Worm (Caenorhabditis elegans) whole organism, L1 larva: ENCODE measurements around the gene F46B6.5.

ENCODE experiments used
- aly-2 ChIP-seq: fragments of 150-350 bp; optimal IDR thresholded peaks from 2 replicates; lab custom pipeline; 2014; ENCODE audit warnings: missing biosample characterization, missing genetic modification characterization
- ama-1 ChIP-seq: fragments of 150-350 bp; optimal IDR thresholded peaks from 2 replicates; lab custom pipeline; 2014
- elt-2 ChIP-seq: sonication (generic microtip); optimal IDR thresholded peaks from 2 replicates; lab custom pipeline; 2016; ENCODE audit warnings: missing genetic modification characterization, mild to moderate bottlenecking, inconsistent platforms, missing compliant biosample characterization, missing genetic modification reagents
- jun-1 ChIP-seq: fragments of 150-350 bp; optimal IDR thresholded peaks from 2 replicates; lab custom pipeline; 2014; ENCODE audit warnings: missing biosample characterization, missing genetic modification reagents, missing genetic modification characterization
- nhr-11 ChIP-seq: fragments of 150-350 bp; optimal IDR thresholded peaks from 2 replicates; lab custom pipeline; 2014; ENCODE audit warnings: missing biosample characterization, missing genetic modification characterization
- nhr-12 ChIP-seq: sonication (generic microtip); optimal IDR thresholded peaks from 2 replicates; lab custom pipeline; 2017; ENCODE audit warnings: missing biosample characterization, missing genetic modification characterization
- nhr-77 ChIP-seq: fragments of 150-350 bp; optimal IDR thresholded peaks from 2 replicates; lab custom pipeline; 2014; ENCODE audit warnings: missing biosample characterization, missing genetic modification characterization
- pax-3 ChIP-seq: fragments of 200-800 bp; sonication (Bioruptor generic); optimal IDR thresholded peaks from 2 replicates; lab custom pipeline; 2018; ENCODE audit warnings: mild to moderate bottlenecking, missing genetic modification characterization, moderate library complexity, missing compliant biosample characterization
- skn-1 ChIP-seq: fragments of 150-350 bp; optimal IDR thresholded peaks from 2 replicates; lab custom pipeline; 2014; ENCODE audit warnings: missing biosample characterization, missing genetic modification characterization
- unc-86 ChIP-seq: sonication (generic microtip); optimal IDR thresholded peaks from 2 replicates; lab custom pipeline; 2016; ENCODE audit warnings: missing genetic modification characterization, missing compliant biosample characterization
- vab-15 ChIP-seq: sonication (generic microtip); optimal IDR thresholded peaks from 2 replicates; lab custom pipeline; 2017; ENCODE audit warnings: missing genotype, mild to moderate bottlenecking, missing genetic modification characterization, missing compliant biosample characterization
- zip-4 ChIP-seq: fragments of 200-800 bp; sonication (Bioruptor generic); optimal IDR thresholded peaks from 2 replicates; lab custom pipeline; 2018; ENCODE audit warnings: mild to moderate bottlenecking, missing genetic modification characterization, moderate library complexity, missing compliant biosample characterization
- ztf-11 ChIP-seq, 2 experiments: sonication (generic microtip); optimal IDR thresholded peaks; 2 replicates each; lab custom pipeline; 2016 to 2017; ENCODE audit warnings: missing genetic modification characterization in 2 of 2, missing biosample characterization in 1 of 2, missing compliant biosample characterization in 1 of 2
- ztf-4 ChIP-seq: fragments of 150-350 bp; optimal IDR thresholded peaks from 2 replicates; lab custom pipeline; 2014; ENCODE audit warnings: missing biosample characterization, missing genetic modification characterization

DNA sequence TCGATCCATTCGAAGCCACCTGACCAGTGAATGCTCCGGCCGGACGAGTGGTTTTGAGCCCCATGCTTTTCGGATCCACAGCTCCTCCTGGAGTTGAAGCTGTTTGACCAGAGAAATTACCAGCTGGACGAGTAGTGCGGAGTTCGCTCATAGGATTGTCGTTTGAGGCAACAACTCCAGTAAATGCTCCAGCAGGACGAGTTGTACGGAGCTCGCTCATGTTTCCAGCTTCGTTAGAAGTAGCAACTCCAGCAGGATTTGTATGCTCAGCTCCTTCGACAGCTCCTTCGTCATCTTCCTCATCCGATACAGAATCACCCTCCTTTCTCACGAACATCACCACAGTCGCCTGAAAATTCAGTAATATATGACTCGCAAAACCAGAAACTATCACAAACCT, 29.3 kb downstream of the F46B6.5 start:
- TF ChIP-seq nhr-11 (no peak), nhr-12 (tag; lab: Kevin White, UChicago) (no peak), elt-2 (tag; lab: Kevin White, UChicago) (no peak), aly-2 (tag; lab: Kevin White, UChicago) (no peak), skn-1 (tag; lab: Kevin White, UChicago) (no peak), ztf-4 (tag; lab: Kevin White, UChicago) (no peak), ama-1 (lab: Kevin White, UChicago) (no peak), vab-15 (tag; lab: Kevin White, UChicago) (no peak), ztf-11 (tag; optimal IDR thresholded peaks at IDR 0.05; lab: Kevin White, UChicago) (no peak), unc-86 (tag; lab: Kevin White, UChicago) (no peak), nhr-77 (tag; lab: Kevin White, UChicago) (no peak), pax-3 (no peak), jun-1 (tag; lab: Kevin White, UChicago) (no peak), zip-4 (no peak)
